Fruit fly (Drosophila melanogaster) whole organism, wandering third instar larva: ENCODE measurements around the gene CG9098.
A peak's percentile ranks its signal among the peaks of the same experiment; 100 is the strongest.

Experiments
- Dfd ChIP-seq: fragments of >200 bp; optimal IDR thresholded peaks from 2 replicates; lab custom pipeline; 2017; ENCODE audit warnings: missing biosample characterization, missing genetic modification characterization
- br ChIP-seq: fragments of 200-800 bp; sonication (Bioruptor generic); optimal IDR thresholded peaks from 2 replicates; lab custom pipeline; 2016; ENCODE audit warnings: missing biosample characterization, missing genetic modification characterization
- foxo ChIP-seq, 2 experiments: fragments of 200-800 bp; sonication (Bioruptor generic); optimal IDR thresholded peaks; 2 replicates in 1 of 2; 3 replicates in 1 of 2; lab custom pipeline; 2016 to 2017; ENCODE audit warnings: missing biosample characterization in 2 of 2, missing genetic modification characterization in 2 of 2
- h ChIP-seq: fragments of 200-800 bp; sonication (Bioruptor generic); optimal IDR thresholded peaks from 3 replicates; lab custom pipeline; 2016; ENCODE audit warnings: missing biosample characterization, mild to moderate bottlenecking, missing genetic modification characterization
- rgr ChIP-seq: fragments of 200-800 bp; sonication (Bioruptor generic); optimal IDR thresholded peaks from 3 replicates; lab custom pipeline; 2016; ENCODE audit warnings: missing biosample characterization, mild to moderate bottlenecking, missing genetic modification characterization

DNA sequence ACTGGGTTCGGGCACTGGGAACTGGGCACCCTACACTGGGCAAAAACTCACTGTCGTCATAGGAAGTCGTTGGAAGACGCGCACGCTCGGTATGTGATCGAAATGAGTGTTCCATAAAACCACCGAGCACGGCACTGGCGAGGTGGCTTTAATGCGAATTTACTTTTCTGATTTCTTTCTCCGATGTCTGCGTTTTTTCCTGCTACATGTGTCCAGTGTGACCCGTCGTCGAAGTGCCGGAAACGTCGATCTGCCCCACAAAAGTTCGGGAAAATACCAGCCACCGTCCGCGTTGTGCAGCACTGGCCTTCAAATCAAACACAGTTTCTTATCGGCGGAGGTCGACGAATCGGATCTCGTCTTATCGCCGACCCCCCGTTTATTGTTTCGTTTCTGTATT is 12.9 kb downstream of the CG9098 start, which contains the start of gene Kdm5:
- peak; percentile 36 for TF ChIP-seq h (GFP tag; lab: Kevin White, UChicago)
- TF ChIP-seq foxo (GFP tag; optimal IDR thresholded peaks at IDR 0.05; lab: Kevin White, UChicago): peak in 1 of 2 experiments; percentile 38
- TF ChIP-seq Dfd (GFP tag; lab: Kevin White, UChicago): no peak
- TF ChIP-seq br (GFP tag; lab: Kevin White, UChicago): peak; percentile 56
- TF ChIP-seq rgr (GFP tag; lab: Kevin White, UChicago): peak; percentile 51
